Fruit fly (Drosophila melanogaster) whole organism, embryonic: Measurements from ENCODE around the gene Nckx30C.

ENCODE experiments used
- Adf1 ChIP-seq: fragments of 200-800 bp; sonication (Bioruptor generic); IDR thresholded peaks from 2 replicates; pipeline ENCODE4 v1.3.6; 2022; ENCODE audit warnings: missing biosample characterization, missing genetic modification characterization
- Atf3 ChIP-seq: fragments of 200-800 bp; sonication (Bioruptor generic); optimal IDR thresholded peaks from 3 replicates; lab custom pipeline; 2016; ENCODE audit warnings: missing biosample characterization, missing genetic modification characterization
- C15 ChIP-seq: fragments of 200-800 bp; sonication (Bioruptor generic); IDR thresholded peaks from 3 replicates; pipeline ENCODE4 v1.3.6; 2022; ENCODE audit warnings: missing biosample characterization, missing genetic modification characterization
- CG10321 ChIP-seq: fragments of 200-800 bp; sonication (Bioruptor generic); IDR thresholded peaks from 2 replicates; pipeline ENCODE4 v1.3.6; 2022; ENCODE audit warnings: missing biosample characterization, missing genetic modification characterization
- CG10565 ChIP-seq: fragments of 200-800 bp; sonication (Bioruptor generic); optimal IDR thresholded peaks from 3 replicates; lab custom pipeline; 2016; ENCODE audit warnings: missing biosample characterization, mild to moderate bottlenecking, missing genetic modification characterization
- CG13123 ChIP-seq: fragments of 200-800 bp; sonication (Bioruptor generic); optimal IDR thresholded peaks from 2 replicates; lab custom pipeline; 2016; ENCODE audit warnings: missing biosample characterization, missing genetic modification characterization
- CG13287 ChIP-seq: fragments of 200-800 bp; sonication (Bioruptor generic); IDR thresholded peaks from 2 replicates; pipeline ENCODE4 v1.3.6; 2022; ENCODE audit warnings: missing biosample characterization, missing genetic modification characterization; ENCODE audit not compliant: partially characterized antibody
- CG13775 ChIP-seq: fragments of 200-800 bp; sonication (Bioruptor generic); optimal IDR thresholded peaks from 3 replicates; lab custom pipeline; 2017; ENCODE audit warnings: missing biosample characterization, mild to moderate bottlenecking, missing genetic modification characterization
- CG14050 ChIP-seq: fragments of 200-800 bp; sonication (Bioruptor generic); IDR thresholded peaks from 3 replicates; pipeline ENCODE4 v1.3.6; 2022; ENCODE audit warnings: missing biosample characterization, missing genetic modification characterization
- CG14965 ChIP-seq: fragments of 200-800 bp; sonication (Bioruptor generic); optimal IDR thresholded peaks from 2 replicates; lab custom pipeline; 2016; ENCODE audit warnings: missing biosample characterization, missing genetic modification characterization, borderline replicate concordance
- CG15514 ChIP-seq: fragments of 200-800 bp; sonication (Bioruptor generic); optimal IDR thresholded peaks from 3 replicates; lab custom pipeline; 2017; ENCODE audit warnings: missing biosample characterization, missing genetic modification characterization, mild to moderate bottlenecking, moderate library complexity, missing genetic modification reagents
- CG15601 ChIP-seq: fragments of 200-800 bp; sonication (Bioruptor generic); optimal IDR thresholded peaks from 3 replicates; lab custom pipeline; 2019; ENCODE audit warnings: missing biosample characterization, mild to moderate bottlenecking, missing genetic modification characterization, moderate library complexity
- CG1647 ChIP-seq: fragments of 200-800 bp; sonication (Bioruptor generic); optimal IDR thresholded peaks from 3 replicates; lab custom pipeline; 2016; ENCODE audit warnings: missing biosample characterization, missing genetic modification characterization
- CG17912 ChIP-seq: fragments of 200-800 bp; sonication (Bioruptor generic); optimal IDR thresholded peaks from 2 replicates; lab custom pipeline; 2018; ENCODE audit warnings: missing biosample characterization, mild to moderate bottlenecking, missing genetic modification characterization
- CG1832 ChIP-seq: fragments of 200-800 bp; sonication (Bioruptor generic); optimal IDR thresholded peaks from 2 replicates; lab custom pipeline; 2017; ENCODE audit warnings: missing biosample characterization, mild to moderate bottlenecking, missing genetic modification characterization, inconsistent platforms
- CG30431 ChIP-seq: fragments of 200-800 bp; sonication (Bioruptor generic); optimal IDR thresholded peaks from 2 replicates; lab custom pipeline; 2017; ENCODE audit warnings: missing biosample characterization, missing genetic modification characterization
- CG32767 ChIP-seq: fragments of 200-800 bp; sonication (Bioruptor generic); IDR thresholded peaks from 2 replicates; pipeline ENCODE4 v1.3.6; 2022; ENCODE audit warnings: missing biosample characterization, missing genetic modification characterization
- CG4707 ChIP-seq: fragments of 200-800 bp; sonication (Bioruptor generic); optimal IDR thresholded peaks from 2 replicates; lab custom pipeline; 2018; ENCODE audit warnings: missing biosample characterization, mild to moderate bottlenecking, missing genetic modification characterization, moderate library complexity
- CG6254 ChIP-seq: fragments of 200-800 bp; sonication (Bioruptor generic); optimal IDR thresholded peaks from 3 replicates; lab custom pipeline; 2017; ENCODE audit warnings: mild to moderate bottlenecking, missing biosample characterization, missing genetic modification reagents, missing genetic modification characterization
- CG6791 ChIP-seq: fragments of 200-800 bp; sonication (Bioruptor generic); IDR thresholded peaks from 3 replicates; pipeline ENCODE4 v1.3.6; 2022; ENCODE audit warnings: missing biosample characterization, missing genetic modification characterization; ENCODE audit not compliant: partially characterized antibody
- CG9797 ChIP-seq: fragments of 200-800 bp; sonication (Bioruptor generic); optimal IDR thresholded peaks from 3 replicates; lab custom pipeline; 2018; ENCODE audit warnings: missing biosample characterization, mild to moderate bottlenecking, missing genetic modification characterization
- CHES-1-like ChIP-seq: fragments of 200-800 bp; sonication (Bioruptor generic); optimal IDR thresholded peaks from 2 replicates; lab custom pipeline; 2016; ENCODE audit warnings: missing biosample characterization, missing genetic modification characterization
- D19A ChIP-seq: fragments of 200-800 bp; optimal IDR thresholded peaks from 3 replicates; lab custom pipeline; 2019; ENCODE audit warnings: missing biosample characterization, mild to moderate bottlenecking, missing genetic modification characterization, moderate library complexity
- Dad ChIP-seq: fragments of 200-800 bp; sonication (Bioruptor generic); optimal IDR thresholded peaks from 3 replicates; lab custom pipeline; 2016; ENCODE audit warnings: missing biosample characterization, missing genetic modification characterization
- Deaf1 ChIP-seq: fragments of 200-800 bp; optimal IDR thresholded peaks from 3 replicates; lab custom pipeline; 2019; ENCODE audit warnings: missing biosample characterization, mild to moderate bottlenecking, missing genetic modification characterization, moderate library complexity
- Dfd ChIP-seq, 2 experiments: fragments of >200 bp; optimal IDR thresholded peaks; 2 replicates each; lab custom pipeline; 2017; ENCODE audit warnings: missing biosample characterization in 2 of 2, missing genetic modification characterization in 2 of 2
- Dref ChIP-seq: fragments of 200-800 bp; sonication (Bioruptor generic); IDR thresholded peaks from 2 replicates; pipeline ENCODE4 v1.3.6; 2022; ENCODE audit warnings: missing biosample characterization, missing genetic modification characterization
- Eip74EF ChIP-seq, 2 experiments: fragments of 200-800 bp in 1 of 2; fragments of >200 bp in 1 of 2; sonication (Bioruptor generic) in 1 of 2; optimal IDR thresholded peaks; 2 replicates each; lab custom pipeline; 2017 to 2019; ENCODE audit warnings: missing biosample characterization in 2 of 2, missing genetic modification characterization in 2 of 2, mild to moderate bottlenecking in 1 of 2, moderate library complexity in 1 of 2
- HLH3B ChIP-seq: fragments of 200-800 bp; sonication (Bioruptor generic); IDR thresholded peaks from 2 replicates; pipeline ENCODE4 v1.3.6; 2022; ENCODE audit warnings: missing biosample characterization, missing genetic modification characterization
- HLH54F ChIP-seq: fragments of 200-800 bp; sonication (Bioruptor generic); optimal IDR thresholded peaks from 3 replicates; lab custom pipeline; 2016; ENCODE audit warnings: missing biosample characterization, missing genetic modification characterization
- Hr78 ChIP-seq, 2 experiments: fragments of 200-800 bp in 1 of 2; fragments of >200 bp in 1 of 2; sonication (Bioruptor generic) in 1 of 2; optimal IDR thresholded peaks; 2 replicates each; lab custom pipeline; 2017 to 2019; ENCODE audit warnings: missing biosample characterization in 2 of 2, missing genetic modification characterization in 2 of 2, mild to moderate bottlenecking in 1 of 2, moderate library complexity in 1 of 2
- Rfx ChIP-seq: fragments of 200-800 bp; sonication (Bioruptor generic); IDR thresholded peaks from 2 replicates; pipeline ENCODE4 v1.3.6; 2022; ENCODE audit warnings: missing biosample characterization, missing genetic modification characterization
- Sin3A ChIP-seq: fragments of >200 bp; optimal IDR thresholded peaks from 2 replicates; lab custom pipeline; 2018
- ac ChIP-seq: fragments of 200-800 bp; sonication (Bioruptor generic); optimal IDR thresholded peaks from 3 replicates; lab custom pipeline; 2017; ENCODE audit warnings: missing biosample characterization, mild to moderate bottlenecking, missing genetic modification characterization
- bcd ChIP-seq: fragments of 200-800 bp; sonication (Bioruptor generic); optimal IDR thresholded peaks from 2 replicates; lab custom pipeline; 2017; ENCODE audit warnings: missing biosample characterization, mild to moderate bottlenecking, missing genetic modification characterization
- chif ChIP-seq, 2 experiments: fragments of 200-800 bp; sonication (Bioruptor generic); optimal IDR thresholded peaks; 3 replicates each; lab custom pipeline; 2016; ENCODE audit warnings: missing biosample characterization in 2 of 2, missing genetic modification characterization in 2 of 2
- crp ChIP-seq, 2 experiments: fragments of 200-800 bp; sonication (Bioruptor generic); optimal IDR thresholded peaks; 2 replicates in 1 of 2; 3 replicates in 1 of 2; lab custom pipeline; 2017; ENCODE audit warnings: missing biosample characterization in 2 of 2, missing genetic modification characterization in 2 of 2, mild to moderate bottlenecking in 1 of 2, moderate library complexity in 1 of 2
- dati ChIP-seq: fragments of 200-800 bp; sonication (Bioruptor generic); IDR thresholded peaks from 2 replicates; pipeline ENCODE4 v1.3.6; 2022; ENCODE audit warnings: missing biosample characterization, missing genetic modification characterization
- esg ChIP-seq: fragments of 200-800 bp; sonication (Bioruptor generic); conservative IDR thresholded peaks from 2 replicates; pipeline ENCODE4 v1.3.6; 2022; ENCODE audit warnings: missing biosample characterization, missing genetic modification characterization
- lov ChIP-seq, 2 experiments: fragments of 200-800 bp in 1 of 2; fragments of >200 bp in 1 of 2; sonication (Bioruptor generic) in 1 of 2; IDR thresholded peaks in 1 of 2; optimal IDR thresholded peaks in 1 of 2; 2 replicates in 1 of 2; 3 replicates in 1 of 2; pipeline versions ENCODE4 v1.3.6 to Lab custom; 2017 to 2022; ENCODE audit warnings: missing biosample characterization in 1 of 2, missing genetic modification characterization in 1 of 2
- mirr ChIP-seq: fragments of 200-800 bp; sonication (Bioruptor generic); optimal IDR thresholded peaks from 3 replicates; lab custom pipeline; 2018; ENCODE audit warnings: missing biosample characterization, mild to moderate bottlenecking, missing genetic modification characterization
- pros ChIP-seq: fragments of 200-800 bp; sonication (Bioruptor generic); optimal IDR thresholded peaks from 3 replicates; lab custom pipeline; 2019; ENCODE audit warnings: missing biosample characterization, mild to moderate bottlenecking, missing genetic modification characterization, moderate library complexity
- sc ChIP-seq, 3 experiments: fragments of >200 bp in 2 of 3; fragments of 200-800 bp in 1 of 3; sonication (Bioruptor generic) in 1 of 3; optimal IDR thresholded peaks; 2 replicates in 2 of 3; 3 replicates in 1 of 3; lab custom pipeline; 2017; ENCODE audit warnings: mild to moderate bottlenecking in 1 of 3, missing biosample characterization in 1 of 3, missing genetic modification characterization in 1 of 3, missing genetic modification reagents in 1 of 3
- sim ChIP-seq: fragments of 200-800 bp; sonication (Bioruptor generic); IDR thresholded peaks from 2 replicates; pipeline ENCODE4 v1.3.6; 2022; ENCODE audit warnings: missing biosample characterization, missing genetic modification characterization
- so ChIP-seq: fragments of 200-800 bp; sonication (Bioruptor generic); IDR thresholded peaks from 3 replicates; pipeline ENCODE4 v1.3.6; 2022; ENCODE audit warnings: missing biosample characterization, missing genetic modification characterization
- stc ChIP-seq: fragments of 200-800 bp; sonication (Bioruptor generic); IDR thresholded peaks from 2 replicates; pipeline ENCODE4 v1.3.6; 2022; ENCODE audit warnings: missing biosample characterization, missing genetic modification characterization
- tna ChIP-seq: fragments of 200-800 bp; sonication (Bioruptor generic); IDR thresholded peaks from 2 replicates; pipeline ENCODE4 v1.3.6; 2022; ENCODE audit warnings: missing biosample characterization, missing genetic modification characterization; ENCODE audit not compliant: partially characterized antibody
- toy ChIP-seq: fragments of 200-800 bp; sonication (Bioruptor generic); IDR thresholded peaks from 2 replicates; pipeline ENCODE4 v1.3.6; 2022; ENCODE audit warnings: missing biosample characterization, missing genetic modification characterization
- unpg ChIP-seq: fragments of 200-800 bp; sonication (Bioruptor generic); optimal IDR thresholded peaks from 3 replicates; lab custom pipeline; 2018; ENCODE audit warnings: missing biosample characterization, mild to moderate bottlenecking, missing genetic modification characterization, moderate library complexity
- wor ChIP-seq: fragments of 200-800 bp; sonication (Bioruptor generic); IDR thresholded peaks from 2 replicates; pipeline ENCODE4 v1.3.6; 2022; ENCODE audit warnings: missing biosample characterization, missing genetic modification characterization

Nckx30C gene

dm6 chr2L:9737803-9738202 is 8.5 kb downstream of the Nckx30C start (continued):
- TF ChIP-seq CG13775 (GFP tag; lab: Kevin White, UChicago) (no peak), pros (no peak), lov (optimal IDR thresholded peaks at IDR 0.05; lab: Kevin White, UChicago) (no peak), lov (GFP tag; IDR thresholded peaks at IDR 0.05; lab: Robert Waterston, UW) (no peak), dati (GFP tag; lab: Robert Waterston, UW) (no peak), wor (GFP tag; lab: Robert Waterston, UW) (no peak), CG9797 (GFP tag; lab: Kevin White, UChicago) (no peak), toy (GFP tag; lab: Robert Waterston, UW) (no peak), CG14050 (no peak), CG1832 (GFP tag; lab: Kevin White, UChicago) (no peak), CG4707 (GFP tag; lab: Kevin White, UChicago) (no peak), Adf1 (GFP tag; lab: Robert Waterston, UW) (no peak), CG6791 (GFP tag; lab: Robert Waterston, UW) (no peak), ac (GFP tag; lab: Kevin White, UChicago) (no peak), CG17912 (GFP tag; lab: Kevin White, UChicago) (no peak), C15 (GFP tag; lab: Robert Waterston, UW) (no peak), so (GFP tag; lab: Robert Waterston, UW) (no peak), Sin3A (lab: Kevin White, UChicago) (no peak), CG30431 (no peak), Hr78 (GFP tag; optimal IDR thresholded peaks at IDR 0.05; lab: Kevin White, UChicago) (no peak), sc (optimal IDR thresholded peaks at IDR 0.05; lab: Kevin White, UChicago) (no peak), sc (GFP tag; optimal IDR thresholded peaks at IDR 0.05; lab: Kevin White, UChicago) (no peak), CG15514 (GFP tag; lab: Kevin White, UChicago) (peak; percentile 11), CG15601 (tag; lab: Kevin White, UChicago) (no peak), bcd (GFP tag; lab: Kevin White, UChicago) (peak; percentile 33), stc (GFP tag; lab: Robert Waterston, UW) (no peak), Atf3 (GFP tag; lab: Kevin White, UChicago) (no peak), chif (GFP tag; optimal IDR thresholded peaks at IDR 0.05; lab: Kevin White, UChicago) (no peak), HLH3B (no peak), Dfd (GFP tag; optimal IDR thresholded peaks at IDR 0.05; lab: Kevin White, UChicago) (no peak), mirr (GFP tag; lab: Kevin White, UChicago) (no peak), CHES-1-like (no peak), Dad (GFP tag; lab: Kevin White, UChicago) (no peak), esg (GFP tag; lab: Robert Waterston, UW) (no peak), Rfx (GFP tag; lab: Robert Waterston, UW) (no peak), Deaf1 (tag; lab: Kevin White, UChicago) (no peak), unpg (GFP tag; lab: Kevin White, UChicago) (peak; percentile 22), HLH54F (GFP tag; lab: Kevin White, UChicago) (no peak), CG13287 (no peak), sim (GFP tag; lab: Robert Waterston, UW) (no peak), Eip74EF (GFP tag; optimal IDR thresholded peaks at IDR 0.05; lab: Kevin White, UChicago) (no peak), CG14965 (GFP tag; lab: Kevin White, UChicago) (no peak), Dref (no peak), CG10565 (GFP tag; lab: Kevin White, UChicago) (no peak), D19A (tag; lab: Kevin White, UChicago) (no peak), CG6254 (no peak), CG10321 (no peak), CG13123 (GFP tag; lab: Kevin White, UChicago) (no peak), CG1647 (GFP tag; lab: Kevin White, UChicago) (no peak), crp (GFP tag; optimal IDR thresholded peaks at IDR 0.05; lab: Kevin White, UChicago) (no peak), CG32767 (GFP tag; lab: Robert Waterston, UW) (no peak), tna (GFP tag; lab: Robert Waterston, UW) (no peak)
